Worm (Caenorhabditis elegans) whole organism, L4/young adult: ENCODE measurements around the gene srd-8.
A peak's percentile ranks its signal among the peaks of the same experiment; 100 is the strongest.

Experiments used
- W03F9.2 ChIP-seq: fragments of 150-350 bp; optimal IDR thresholded peaks from 2 replicates; lab custom pipeline; 2014; ENCODE audit warnings: missing biosample characterization, missing genetic modification characterization
- dao-5 ChIP-seq: sonication (generic microtip); optimal IDR thresholded peaks from 2 replicates; lab custom pipeline; 2016; ENCODE audit warnings: missing genotype, missing genetic modification characterization, moderate library complexity, missing compliant biosample characterization
- him-1 ChIP-seq: sonication (generic microtip); optimal IDR thresholded peaks from 2 replicates; lab custom pipeline; 2016; ENCODE audit warnings: missing genotype, missing genetic modification reagents, missing genetic modification characterization, missing compliant biosample characterization

srd-8 gene

ce11 chrIV:5645514-5646052, at the start of gene srd-8, which contains the start of gene B0547.2:
srd-8 (minus strand) TSS chrIV:5645614.
B0547.2 (plus strand) TSS chrIV:5646002.
- no peak for TF ChIP-seq him-1 (tag; lab: Kevin White, UChicago)
- no peak for TF ChIP-seq dao-5
- TF ChIP-seq W03F9.2 (tag; lab: Kevin White, UChicago), result no peak

- TF ChIP-seq him-1 (tag; lab: Kevin White, UChicago) (no peak), W03F9.2 (tag; lab: Kevin White, UChicago) (no peak), dao-5 (no peak)
Observed at ce11 chrIV:5690386-5691080, 45.1 kb upstream of the srd-8 start, which contains the start of gene C55C3.8. C55C3.8 (plus strand) TSS chrIV:5691030.

ce11 chrIV:5685014-5685413, 39.6 kb upstream of the srd-8 start, which contains the start of gene C55C3.3:
C55C3.3 (plus strand) TSS chrIV:5685287.
- TF ChIP-seq W03F9.2 (tag; lab: Kevin White, UChicago) (no peak), him-1 (tag; lab: Kevin White, UChicago) (no peak), dao-5 (no peak)

- no peak for TF ChIP-seq dao-5
- TF ChIP-seq W03F9.2 (tag; lab: Kevin White, UChicago), result no peak
- TF ChIP-seq him-1 (tag; lab: Kevin White, UChicago), result no peak
Observed at ce11 chrIV:5682547-5683234, 37.3 kb upstream of the srd-8 start, which contains the start of the genes C55C3.7 and C55C3.6. C55C3.7 (minus strand) TSS chrIV:5682647. C55C3.6 (plus strand) TSS chrIV:5683184.

- no peak for TF ChIP-seq W03F9.2 (tag; lab: Kevin White, UChicago)
- TF ChIP-seq dao-5, result no peak
- no peak for TF ChIP-seq him-1 (tag; lab: Kevin White, UChicago)
Observed at ce11 chrIV:5678044-5678443, 32.6 kb upstream of the srd-8 start, which contains the start of gene C55C3.4. C55C3.4 (minus strand) TSS chrIV:5678144.

- TF ChIP-seq dao-5 (no peak), him-1 (tag; lab: Kevin White, UChicago) (no peak), W03F9.2 (tag; lab: Kevin White, UChicago) (no peak)
Observed at ce11 chrIV:5674435-5674834, 29.0 kb upstream of the srd-8 start, which contains the start of gene srd-5. srd-5 (minus strand) TSS chrIV:5674535.

- TF ChIP-seq W03F9.2 (tag; lab: Kevin White, UChicago) (no peak), him-1 (tag; lab: Kevin White, UChicago) (no peak), dao-5 (no peak)
Observed at ce11 chrIV:5671325-5671724, 25.9 kb upstream of the srd-8 start.

ce11 chrIV:5669459-5669858, 24.0 kb upstream of the srd-8 start, which contains the start of gene T19E7.6:
T19E7.6 (minus strand) TSS chrIV:5669503.
- TF ChIP-seq W03F9.2 (tag; lab: Kevin White, UChicago) (no peak), dao-5 (no peak), him-1 (tag; lab: Kevin White, UChicago) (no peak)

ce11 chrIV:5667191-5667590, 21.8 kb upstream of the srd-8 start:
- no peak for TF ChIP-seq W03F9.2 (tag; lab: Kevin White, UChicago)

ce11 chrIV:5666115-5667028, 21.0 kb upstream of the srd-8 start:
- TF ChIP-seq W03F9.2 (tag; lab: Kevin White, UChicago) (peak; percentile 11), him-1 (tag; lab: Kevin White, UChicago) (no peak)

- TF ChIP-seq W03F9.2 (tag; lab: Kevin White, UChicago), result peak; percentile 32
- TF ChIP-seq him-1 (tag; lab: Kevin White, UChicago), result no peak
Observed at ce11 chrIV:5665353-5665918, 20.0 kb upstream of the srd-8 start.

- TF ChIP-seq W03F9.2 (tag; lab: Kevin White, UChicago), result no peak
- TF ChIP-seq dao-5, result no peak
- TF ChIP-seq him-1 (tag; lab: Kevin White, UChicago), result no peak
Observed at ce11 chrIV:5664375-5665004, 19.1 kb upstream of the srd-8 start, which contains the start of gene bec-1. bec-1 (minus strand) TSS chrIV:5664425.
